Worm (Caenorhabditis elegans) whole organism, late embryonic: Measurements from ENCODE around the gene C30H6.8.

Experiments
- C08G9.2 ChIP-seq: sonication (generic microtip); optimal IDR thresholded peaks from 2 replicates; lab custom pipeline; 2016; ENCODE audit warnings: mild to moderate bottlenecking, missing genetic modification characterization, moderate library complexity, missing compliant biosample characterization
- C38D4.7 ChIP-seq: fragments of 200-800 bp; sonication (Bioruptor generic); optimal IDR thresholded peaks from 2 replicates; lab custom pipeline; 2018; ENCODE audit warnings: mild to moderate bottlenecking, missing genetic modification characterization, moderate library complexity, missing compliant biosample characterization
- K02D7.2 ChIP-seq: sonication (generic microtip); optimal IDR thresholded peaks from 2 replicates; lab custom pipeline; 2017; ENCODE audit warnings: mild to moderate bottlenecking, missing genetic modification characterization, missing compliant biosample characterization
- K09A11.1 ChIP-seq: sonication (generic microtip); optimal IDR thresholded peaks from 2 replicates; lab custom pipeline; 2017; ENCODE audit warnings: antibody characterized with exemption, mild to moderate bottlenecking, missing genetic modification characterization, missing compliant biosample characterization; ENCODE audit not compliant: insufficient read depth
- ama-1 ChIP-seq: fragments of 150-350 bp; optimal IDR thresholded peaks from 2 replicates; lab custom pipeline; 2014
- ceh-14 ChIP-seq: sonication (generic microtip); optimal IDR thresholded peaks from 2 replicates; lab custom pipeline; 2016; ENCODE audit warnings: missing genotype, missing genetic modification characterization, missing compliant biosample characterization
- ceh-18 ChIP-seq: sonication (generic microtip); optimal IDR thresholded peaks from 2 replicates; lab custom pipeline; 2016; ENCODE audit warnings: missing genetic modification characterization, missing compliant biosample characterization
- ceh-19 ChIP-seq: fragments of 200-800 bp; sonication (Bioruptor generic); optimal IDR thresholded peaks from 2 replicates; lab custom pipeline; 2018; ENCODE audit warnings: mild to moderate bottlenecking, missing genetic modification characterization, missing compliant biosample characterization
- ceh-24 ChIP-seq: sonication (generic microtip); optimal IDR thresholded peaks from 2 replicates; lab custom pipeline; 2016; ENCODE audit warnings: mild to moderate bottlenecking, missing genetic modification characterization, missing compliant biosample characterization
- ceh-30 ChIP-seq: fragments of 150-350 bp; optimal IDR thresholded peaks from 2 replicates; lab custom pipeline; 2014; ENCODE audit warnings: missing biosample characterization, missing genetic modification characterization
- ceh-31 ChIP-seq: sonication (generic microtip); optimal IDR thresholded peaks from 2 replicates; lab custom pipeline; 2016; ENCODE audit warnings: missing genetic modification characterization, missing compliant biosample characterization
- ceh-6 ChIP-seq: fragments of 200-800 bp; sonication (Bioruptor generic); optimal IDR thresholded peaks from 2 replicates; lab custom pipeline; 2018; ENCODE audit warnings: mild to moderate bottlenecking, missing genetic modification characterization, missing compliant biosample characterization
- ceh-9 ChIP-seq: sonication (generic microtip); optimal IDR thresholded peaks from 2 replicates; lab custom pipeline; 2016; ENCODE audit warnings: mild to moderate bottlenecking, missing genetic modification characterization, inconsistent platforms, missing compliant biosample characterization
- che-1 ChIP-seq: sonication (generic microtip); optimal IDR thresholded peaks from 2 replicates; lab custom pipeline; 2016; ENCODE audit warnings: mild to moderate bottlenecking, missing genetic modification characterization, missing compliant biosample characterization
- dve-1 ChIP-seq: sonication (generic microtip); optimal IDR thresholded peaks from 2 replicates; lab custom pipeline; 2017; ENCODE audit warnings: antibody characterized with exemption, mild to moderate bottlenecking, missing genetic modification characterization, missing compliant biosample characterization
- eyg-1 ChIP-seq: sonication (generic microtip); optimal IDR thresholded peaks from 2 replicates; lab custom pipeline; 2016; ENCODE audit warnings: missing genotype, missing genetic modification characterization, missing compliant biosample characterization
- fax-1 ChIP-seq: sonication (generic microtip); optimal IDR thresholded peaks from 2 replicates; lab custom pipeline; 2016; ENCODE audit warnings: missing genotype, missing genetic modification characterization, missing compliant biosample characterization
- fkh-10 ChIP-seq: fragments of 150-350 bp; optimal IDR thresholded peaks from 2 replicates; lab custom pipeline; 2014; ENCODE audit warnings: missing biosample characterization, missing genetic modification reagents, missing genetic modification characterization
- fkh-6 ChIP-seq: sonication (generic microtip); optimal IDR thresholded peaks from 2 replicates; lab custom pipeline; 2016; ENCODE audit warnings: missing genetic modification characterization, missing compliant biosample characterization
- hlh-30 ChIP-seq: sonication (generic microtip); optimal IDR thresholded peaks from 2 replicates; lab custom pipeline; 2017; ENCODE audit warnings: antibody characterized with exemption, missing genetic modification characterization, missing compliant biosample characterization; ENCODE audit not compliant: insufficient read depth
- hlh-8 ChIP-seq: sonication (generic microtip); optimal IDR thresholded peaks from 2 replicates; lab custom pipeline; 2016; ENCODE audit warnings: missing genotype, missing genetic modification characterization, missing compliant biosample characterization
- mec-3 ChIP-seq: sonication (generic microtip); optimal IDR thresholded peaks from 2 replicates; lab custom pipeline; 2016; ENCODE audit warnings: borderline replicate concordance, missing genetic modification characterization, missing compliant biosample characterization
- nfya-1 ChIP-seq: sonication (generic microtip); optimal IDR thresholded peaks from 2 replicates; lab custom pipeline; 2017; ENCODE audit warnings: missing genetic modification characterization, mild to moderate bottlenecking, missing compliant biosample characterization, antibody characterized with exemption, moderate library complexity
- nhr-11 ChIP-seq: fragments of 150-350 bp; optimal IDR thresholded peaks from 2 replicates; lab custom pipeline; 2014; ENCODE audit warnings: missing biosample characterization, missing genetic modification characterization
- npax-4 ChIP-seq: sonication (generic microtip); optimal IDR thresholded peaks from 2 replicates; lab custom pipeline; 2016; ENCODE audit warnings: missing genetic modification characterization, missing compliant biosample characterization
- pax-1 ChIP-seq: fragments of 150-350 bp; optimal IDR thresholded peaks from 2 replicates; lab custom pipeline; 2014; ENCODE audit warnings: missing biosample characterization, missing genetic modification characterization
- pha-2 ChIP-seq: sonication (generic microtip); optimal IDR thresholded peaks from 2 replicates; lab custom pipeline; 2017; ENCODE audit warnings: mild to moderate bottlenecking, missing genetic modification characterization, missing compliant biosample characterization
- pha-4 ChIP-seq: fragments of 150-350 bp; optimal IDR thresholded peaks from 2 replicates; lab custom pipeline; 2018; ENCODE audit warnings: missing biosample characterization, missing genetic modification reagents, missing genetic modification characterization
- pqm-1 ChIP-seq: sonication (generic microtip); optimal IDR thresholded peaks from 2 replicates; lab custom pipeline; 2016; ENCODE audit warnings: missing genetic modification characterization, missing compliant biosample characterization
- pros-1 ChIP-seq: fragments of 150-350 bp; optimal IDR thresholded peaks from 2 replicates; lab custom pipeline; 2014; ENCODE audit warnings: missing biosample characterization, missing genetic modification reagents, missing genetic modification characterization
- ref-2 ChIP-seq: sonication (generic microtip); optimal IDR thresholded peaks from 2 replicates; lab custom pipeline; 2016; ENCODE audit warnings: missing genetic modification characterization, missing compliant biosample characterization
- rnt-1 ChIP-seq: sonication (generic microtip); optimal IDR thresholded peaks from 2 replicates; lab custom pipeline; 2016; ENCODE audit warnings: missing genetic modification characterization, missing compliant biosample characterization
- sox-2 ChIP-seq: fragments of 200-800 bp; sonication (Bioruptor generic); IDR thresholded peaks from 2 replicates; pipeline ENCODE4 v1.3.6; 2022; ENCODE audit warnings: missing genetic modification reagents, missing genetic modification characterization, missing compliant biosample characterization
- syd-9 ChIP-seq: sonication (generic microtip); optimal IDR thresholded peaks from 2 replicates; lab custom pipeline; 2016; ENCODE audit warnings: mild to moderate bottlenecking, missing genetic modification characterization, moderate library complexity, missing compliant biosample characterization
- tbx-7 ChIP-seq: sonication (generic microtip); optimal IDR thresholded peaks from 2 replicates; lab custom pipeline; 2016; ENCODE audit warnings: missing genotype, missing genetic modification characterization, missing compliant biosample characterization
- ttx-3 ChIP-seq: sonication (generic microtip); optimal IDR thresholded peaks from 2 replicates; lab custom pipeline; 2016; ENCODE audit warnings: missing genetic modification reagents, missing genetic modification characterization, missing compliant biosample characterization

The C30H6.8 gene

DNA sequence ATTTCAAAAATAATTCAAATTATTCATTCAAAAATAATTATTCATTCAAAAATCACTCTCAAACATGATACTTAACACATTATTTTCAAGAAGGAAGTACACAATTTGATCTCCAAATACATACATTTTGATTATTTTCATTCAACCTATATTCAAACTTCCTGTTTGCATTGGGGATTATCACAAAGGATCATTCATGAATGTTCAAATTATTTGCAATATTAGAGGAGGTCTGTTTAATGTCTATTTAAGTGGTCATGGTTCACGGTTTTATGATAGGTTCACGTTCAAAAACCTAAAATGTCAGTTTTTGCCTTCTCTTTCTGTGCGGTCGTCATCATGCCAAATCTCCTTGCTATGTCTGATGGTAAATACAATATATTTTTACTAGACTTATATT lies 21.0 kb upstream of the C30H6.8 start, which contains the start of gene clec-202:
Gene clec-202 (plus strand): TSS at position 301 of the 400 bp plus-strand sequence.
- TF ChIP-seq mec-3 (tag; lab: Kevin White, UChicago) (no peak), ceh-24 (tag; lab: Kevin White, UChicago) (no peak), pax-1 (no peak), ceh-31 (tag; lab: Kevin White, UChicago) (no peak), che-1 (tag; lab: Kevin White, UChicago) (no peak), npax-4 (tag; lab: Kevin White, UChicago) (no peak), fkh-10 (GFP tag; lab: Kevin White, UChicago) (no peak), ttx-3 (tag; lab: Kevin White, UChicago) (no peak), sox-2 (no peak), nhr-11 (tag; lab: Kevin White, UChicago) (no peak), dve-1 (tag; lab: Kevin White, UChicago) (no peak), fkh-6 (tag; lab: Kevin White, UChicago) (no peak), ceh-6 (no peak), pros-1 (tag; lab: Kevin White, UChicago) (no peak), ama-1 (no peak), ceh-30 (tag; lab: Kevin White, UChicago) (no peak), C08G9.2 (tag; lab: Kevin White, UChicago) (no peak), ceh-18 (no peak), ceh-14 (tag; lab: Kevin White, UChicago) (no peak)

DNA sequence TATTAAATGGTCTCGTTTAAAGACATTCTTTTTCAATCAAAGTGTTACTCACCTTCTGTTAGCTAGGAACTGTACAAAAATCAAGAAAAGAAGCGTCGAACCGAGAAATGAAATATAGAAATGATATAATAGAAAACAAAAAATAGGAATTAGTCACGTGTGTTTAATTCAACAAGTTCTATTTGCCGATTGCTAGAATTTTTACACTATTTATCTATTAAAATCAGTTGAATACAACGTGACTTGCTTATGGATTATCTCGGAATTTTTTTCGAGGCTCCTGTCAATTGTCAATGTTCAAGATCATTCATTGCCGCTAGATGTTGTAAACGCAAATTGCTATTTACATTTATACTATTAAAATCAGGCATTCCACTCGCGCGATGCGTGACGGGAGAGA lies 14.8 kb upstream of the C30H6.8 start, which contains the start of gene zipt-17:
Gene zipt-17 (minus strand): TSS at position 101 of the 400 bp plus-strand sequence.
- TF ChIP-seq npax-4 (tag; lab: Kevin White, UChicago): no peak

ce11 chrIV:17368292-17368691 lies 13.8 kb upstream of the C30H6.8 start, which contains the start of gene trh-1:
trh-1 (plus strand) TSS chrIV:17368592.
- no peak for TF ChIP-seq tbx-7 (tag; lab: Kevin White, UChicago)
- no peak for TF ChIP-seq fax-1 (tag; lab: Kevin White, UChicago)
- no peak for TF ChIP-seq pax-1
- no peak for TF ChIP-seq K09A11.1 (tag; lab: Kevin White, UChicago)
- TF ChIP-seq ceh-24 (tag; lab: Kevin White, UChicago): no peak
- TF ChIP-seq pros-1 (tag; lab: Kevin White, UChicago): no peak
- no peak for TF ChIP-seq hlh-30 (tag; lab: Kevin White, UChicago)
- TF ChIP-seq hlh-8: no peak
- no peak for TF ChIP-seq pqm-1 (tag; lab: Kevin White, UChicago)
- no peak for TF ChIP-seq ceh-19 (GFP tag; lab: Kevin White, UChicago)
- no peak for TF ChIP-seq pha-2
- no peak for TF ChIP-seq eyg-1

- TF ChIP-seq fkh-6 (tag; lab: Kevin White, UChicago): no peak
Measured at ce11 chrIV:17371469-17371868, 10.7 kb upstream of the C30H6.8 start, which contains the start of gene C30H6.5. C30H6.5 (plus strand) TSS chrIV:17371769.

- no peak for TF ChIP-seq eyg-1
- TF ChIP-seq ceh-6: no peak
- TF ChIP-seq rnt-1: no peak
- TF ChIP-seq K02D7.2: no peak
- TF ChIP-seq ref-2 (tag; lab: Kevin White, UChicago): no peak
- no peak for TF ChIP-seq C38D4.7 (GFP tag; lab: Kevin White, UChicago)
- TF ChIP-seq ama-1: no peak
- TF ChIP-seq syd-9 (tag; lab: Kevin White, UChicago): no peak
- TF ChIP-seq nfya-1 (tag; lab: Kevin White, UChicago): no peak
- TF ChIP-seq pha-4 (tag; lab: Kevin White, UChicago): no peak
- no peak for TF ChIP-seq ceh-9 (tag; lab: Kevin White, UChicago)
- TF ChIP-seq hlh-8: no peak
- no peak for TF ChIP-seq C08G9.2 (tag; lab: Kevin White, UChicago)
- no peak for TF ChIP-seq fkh-10 (GFP tag; lab: Kevin White, UChicago)
- no peak for TF ChIP-seq pha-2
Measured at ce11 chrIV:17376127-17376526, 6.0 kb upstream of the C30H6.8 start, which contains the start of gene haf-1. haf-1 (plus strand) TSS chrIV:17376427.
